Worm (Caenorhabditis elegans) whole organism, L4/young adult: ENCODE results near the gene F18A1.7.

Source experiments
- W03F9.2 ChIP-seq: fragments of 150-350 bp; optimal IDR thresholded peaks from 2 replicates; lab custom pipeline; 2014; ENCODE audit warnings: missing biosample characterization, missing genetic modification characterization
- him-1 ChIP-seq: sonication (generic microtip); optimal IDR thresholded peaks from 2 replicates; lab custom pipeline; 2016; ENCODE audit warnings: missing genotype, missing genetic modification reagents, missing genetic modification characterization, missing compliant biosample characterization

DNA sequence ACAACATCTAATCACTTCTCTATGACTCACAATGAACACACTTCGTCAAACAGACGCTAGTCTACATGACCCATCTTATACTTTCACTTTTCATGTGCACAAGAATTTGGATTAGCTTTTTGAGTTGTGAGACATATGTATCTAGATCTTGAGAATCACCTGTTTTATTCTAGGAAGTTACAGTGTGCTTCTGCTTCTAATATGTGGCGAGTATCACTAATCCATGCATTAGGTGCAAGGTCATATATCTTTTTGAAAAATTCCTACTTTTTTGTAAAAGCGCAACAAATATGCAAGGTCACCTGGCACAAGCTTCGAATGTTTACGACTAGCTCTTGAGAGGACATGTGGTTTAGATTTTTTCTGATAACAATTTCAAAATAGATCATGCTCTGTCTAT lies 12.2 kb upstream of the F18A1.7 start:
- no peak for TF ChIP-seq W03F9.2 (tag; lab: Kevin White, UChicago)
- no peak for TF ChIP-seq him-1 (tag; lab: Kevin White, UChicago)
